Worm (Caenorhabditis elegans) whole organism, L2 larva: ENCODE measurements around the gene W06G6.17.

Experiments used
- C34F6.9 ChIP-seq: fragments of 150-350 bp; optimal IDR thresholded peaks from 2 replicates; lab custom pipeline; 2014; ENCODE audit warnings: missing biosample characterization, missing genetic modification characterization
- F13H6.1 ChIP-seq: sonication (generic microtip); optimal IDR thresholded peaks from 2 replicates; lab custom pipeline; 2016; ENCODE audit warnings: missing genetic modification characterization, missing compliant biosample characterization
- R02D3.7 ChIP-seq: fragments of 150-350 bp; optimal IDR thresholded peaks from 2 replicates; lab custom pipeline; 2014; ENCODE audit warnings: missing biosample characterization, missing genetic modification characterization
- alr-1 ChIP-seq: fragments of 150-350 bp; optimal IDR thresholded peaks from 2 replicates; lab custom pipeline; 2014; ENCODE audit warnings: missing biosample characterization, missing genetic modification characterization
- ama-1 ChIP-seq: fragments of 150-350 bp; optimal IDR thresholded peaks from 2 replicates; lab custom pipeline; 2018; ENCODE audit warnings: inconsistent platforms
- blmp-1 ChIP-seq: sonication (generic microtip); optimal IDR thresholded peaks from 2 replicates; lab custom pipeline; 2017; ENCODE audit warnings: missing genetic modification characterization, mild to moderate bottlenecking, missing compliant biosample characterization, antibody characterized with exemption, moderate library complexity; ENCODE audit not compliant: insufficient read depth
- ceh-16 ChIP-seq: fragments of 150-350 bp; optimal IDR thresholded peaks from 2 replicates; lab custom pipeline; 2014; ENCODE audit warnings: missing biosample characterization, missing genetic modification characterization
- ceh-82 ChIP-seq: fragments of 150-350 bp; optimal IDR thresholded peaks from 2 replicates; lab custom pipeline; 2014; ENCODE audit warnings: missing biosample characterization, missing genetic modification characterization
- crh-2 ChIP-seq: sonication (generic microtip); optimal IDR thresholded peaks from 2 replicates; lab custom pipeline; 2017; ENCODE audit warnings: missing biosample characterization, missing genetic modification characterization
- egl-27 ChIP-seq: sonication (generic microtip); optimal IDR thresholded peaks from 3 replicates; lab custom pipeline; 2017; ENCODE audit warnings: missing biosample characterization, missing genetic modification reagents, missing genetic modification characterization
- elt-1 ChIP-seq: fragments of 150-350 bp; optimal IDR thresholded peaks from 2 replicates; lab custom pipeline; 2014; ENCODE audit warnings: missing biosample characterization, missing genetic modification characterization
- elt-3 ChIP-seq: sonication (generic microtip); optimal IDR thresholded peaks from 2 replicates; lab custom pipeline; 2017; ENCODE audit warnings: missing biosample characterization, missing genetic modification characterization
- fos-1 ChIP-seq: fragments of 150-350 bp; optimal IDR thresholded peaks from 2 replicates; lab custom pipeline; 2014; ENCODE audit warnings: missing biosample characterization, missing genetic modification characterization
- gmeb-1 ChIP-seq: fragments of 150-350 bp; optimal IDR thresholded peaks from 2 replicates; lab custom pipeline; 2014; ENCODE audit warnings: missing biosample characterization, missing genetic modification characterization
- lin-11 ChIP-seq: fragments of 150-350 bp; sonication (generic microtip); optimal IDR thresholded peaks from 2 replicates; lab custom pipeline; 2014; ENCODE audit warnings: missing biosample characterization, missing genetic modification characterization, inconsistent platforms, mixed read lengths
- lin-13 ChIP-seq: fragments of 150-350 bp; optimal IDR thresholded peaks from 2 replicates; lab custom pipeline; 2014; ENCODE audit warnings: missing biosample characterization, missing genetic modification reagents, missing genetic modification characterization
- lin-39 ChIP-seq: fragments of 150-350 bp; optimal IDR thresholded peaks from 2 replicates; lab custom pipeline; 2014; ENCODE audit warnings: missing biosample characterization, missing genetic modification reagents, missing genetic modification characterization
- lsy-2 ChIP-seq, 2 experiments: fragments of 150-350 bp in 1 of 2; sonication (generic microtip) in 1 of 2; optimal IDR thresholded peaks; 2 replicates each; lab custom pipeline; 2014 to 2017; ENCODE audit warnings: missing biosample characterization in 2 of 2, missing genetic modification characterization in 2 of 2
- mbf-1 ChIP-seq: sonication (generic microtip); optimal IDR thresholded peaks from 2 replicates; lab custom pipeline; 2017; ENCODE audit warnings: missing biosample characterization, missing genetic modification characterization
- nhr-11 ChIP-seq: fragments of 150-350 bp; optimal IDR thresholded peaks from 2 replicates; lab custom pipeline; 2014; ENCODE audit warnings: missing biosample characterization, missing genetic modification characterization
- nhr-12 ChIP-seq: fragments of 150-350 bp; optimal IDR thresholded peaks from 2 replicates; lab custom pipeline; 2014; ENCODE audit warnings: missing biosample characterization, missing genetic modification characterization
- nhr-129 ChIP-seq: fragments of 150-350 bp; optimal IDR thresholded peaks from 2 replicates; lab custom pipeline; 2014; ENCODE audit warnings: missing biosample characterization, missing genetic modification characterization
- nhr-21 ChIP-seq: fragments of 150-350 bp; optimal IDR thresholded peaks from 2 replicates; lab custom pipeline; 2014; ENCODE audit warnings: missing biosample characterization, missing genetic modification characterization
- nhr-23 ChIP-seq: fragments of 150-350 bp; optimal IDR thresholded peaks from 2 replicates; lab custom pipeline; 2014; ENCODE audit warnings: missing biosample characterization, missing genetic modification reagents, missing genetic modification characterization
- nhr-237 ChIP-seq: fragments of 150-350 bp; optimal IDR thresholded peaks from 2 replicates; lab custom pipeline; 2014; ENCODE audit warnings: missing biosample characterization, missing genetic modification characterization
- nhr-6 ChIP-seq: fragments of 150-350 bp; optimal IDR thresholded peaks from 2 replicates; lab custom pipeline; 2014; ENCODE audit warnings: missing biosample characterization, missing genetic modification characterization
- nhr-77 ChIP-seq: fragments of 150-350 bp; optimal IDR thresholded peaks from 2 replicates; lab custom pipeline; 2014; ENCODE audit warnings: missing biosample characterization, missing genetic modification characterization
- sem-4 ChIP-seq: fragments of 150-350 bp; optimal IDR thresholded peaks from 2 replicates; lab custom pipeline; 2014; ENCODE audit warnings: missing biosample characterization, missing genetic modification reagents, missing genetic modification characterization
- skn-1 ChIP-seq: sonication (generic microtip); optimal IDR thresholded peaks from 2 replicates; lab custom pipeline; 2017; ENCODE audit warnings: missing biosample characterization, missing genetic modification characterization
- sma-3 ChIP-seq: sonication (generic microtip); optimal IDR thresholded peaks from 2 replicates; lab custom pipeline; 2016; ENCODE audit warnings: missing genetic modification reagents, missing genetic modification characterization, missing compliant biosample characterization
- sma-9 ChIP-seq, 2 experiments: fragments of 150-350 bp in 1 of 2; sonication (generic microtip) in 1 of 2; optimal IDR thresholded peaks; 2 replicates each; lab custom pipeline; 2014 to 2016; ENCODE audit warnings: missing genetic modification characterization in 2 of 2, mild to moderate bottlenecking in 1 of 2, missing biosample characterization in 1 of 2, missing compliant biosample characterization in 1 of 2, missing genetic modification reagents in 1 of 2, moderate library complexity in 1 of 2
- snpc-4 ChIP-seq: fragments of 150-350 bp; optimal IDR thresholded peaks from 2 replicates; lab custom pipeline; 2014; ENCODE audit warnings: missing biosample characterization, missing genetic modification characterization
- unc-39 ChIP-seq: fragments of 150-350 bp; optimal IDR thresholded peaks from 2 replicates; lab custom pipeline; 2014; ENCODE audit warnings: missing biosample characterization, missing genetic modification characterization
- zag-1 ChIP-seq: fragments of 150-350 bp; optimal IDR thresholded peaks from 2 replicates; lab custom pipeline; 2014; ENCODE audit warnings: missing biosample characterization, missing genetic modification characterization
- ztf-1 ChIP-seq: fragments of 200-800 bp; sonication (Bioruptor generic); conservative IDR thresholded peaks from 2 replicates; pipeline ENCODE4 v1.3.6; 2022; ENCODE audit warnings: missing genetic modification characterization, missing compliant biosample characterization
- ztf-4 ChIP-seq: fragments of 150-350 bp; optimal IDR thresholded peaks from 2 replicates; lab custom pipeline; 2014; ENCODE audit warnings: missing biosample characterization, missing genetic modification characterization

W06G6.17 gene

ce11 chrV:16685725-16686124, 40.7 kb upstream of the W06G6.17 start, which contains the start of gene srw-43:
Gene srw-43, plus strand, starts transcription at chrV:16686025.
- TF ChIP-seq lin-39 (tag; lab: Kevin White, UChicago): no peak
- TF ChIP-seq blmp-1 (tag; lab: Kevin White, UChicago): no peak
- no peak for TF ChIP-seq nhr-6 (tag; lab: Kevin White, UChicago)
- TF ChIP-seq lin-11: no peak
- TF ChIP-seq elt-1: no peak

DNA sequence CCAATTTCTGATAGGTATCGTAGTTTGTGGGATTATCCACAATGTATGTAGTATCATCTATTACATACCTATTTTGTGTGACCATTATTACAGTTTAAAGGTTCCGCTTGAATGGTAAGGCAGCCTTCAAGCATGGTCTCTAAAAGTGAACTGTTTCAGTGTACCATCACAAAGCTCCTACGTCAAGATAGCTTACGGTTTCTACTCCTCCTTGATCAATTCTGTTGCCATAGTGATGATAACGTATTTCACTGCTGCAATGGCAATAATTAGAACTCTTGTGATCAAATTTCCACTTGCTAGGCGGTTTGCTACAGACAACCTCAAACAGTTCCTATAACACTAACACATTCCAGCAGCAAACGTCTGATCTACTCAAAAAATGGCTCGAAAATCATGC, 38.3 kb upstream of the W06G6.17 start:
- TF ChIP-seq nhr-11 (tag; lab: Kevin White, UChicago) (no peak), egl-27 (tag; lab: Kevin White, UChicago) (no peak), nhr-23 (tag; lab: Kevin White, UChicago) (no peak), ztf-1 (GFP tag; lab: Robert Waterston, UW) (no peak), gmeb-1 (tag; lab: Kevin White, UChicago) (no peak), elt-1 (no peak), blmp-1 (tag; lab: Kevin White, UChicago) (no peak), lin-13 (GFP tag; lab: Kevin White, UChicago) (no peak), F13H6.1 (tag; lab: Kevin White, UChicago) (no peak), nhr-12 (tag; lab: Kevin White, UChicago) (no peak), zag-1 (tag; lab: Kevin White, UChicago) (no peak), mbf-1 (tag; lab: Kevin White, UChicago) (no peak), sem-4 (tag; lab: Kevin White, UChicago) (no peak), nhr-77 (tag; lab: Kevin White, UChicago) (no peak), ztf-4 (tag; lab: Kevin White, UChicago) (no peak)
- TF ChIP-seq, all 48 proteins: peak for 0

ce11 chrV:16682886-16683285, 37.8 kb upstream of the W06G6.17 start, which contains the start of gene srw-36:
Gene srw-36, plus strand, starts transcription at chrV:16683186.
- TF ChIP-seq ztf-4 (tag; lab: Kevin White, UChicago) (no peak), lin-39 (tag; lab: Kevin White, UChicago) (no peak)

ce11 chrV:16679981-16680380, 34.9 kb upstream of the W06G6.17 start, which contains the start of gene srw-44:
Gene srw-44, plus strand, starts transcription at chrV:16680281.
- no peak for TF ChIP-seq snpc-4 (tag; lab: Kevin White, UChicago)
- TF ChIP-seq F13H6.1 (tag; lab: Kevin White, UChicago): no peak
- no peak for TF ChIP-seq skn-1 (tag; lab: Kevin White, UChicago)
- TF ChIP-seq ama-1: no peak
- TF ChIP-seq ceh-82: no peak
- TF ChIP-seq nhr-237 (tag; lab: Kevin White, UChicago): no peak
- no peak for TF ChIP-seq nhr-6 (tag; lab: Kevin White, UChicago)
- no peak for TF ChIP-seq alr-1 (tag; lab: Kevin White, UChicago)
- TF ChIP-seq zag-1 (tag; lab: Kevin White, UChicago): no peak
- TF ChIP-seq nhr-11 (tag; lab: Kevin White, UChicago): no peak
- TF ChIP-seq nhr-129 (tag; lab: Kevin White, UChicago): no peak
- no peak for TF ChIP-seq sem-4 (tag; lab: Kevin White, UChicago)

- TF ChIP-seq crh-2 (tag; lab: Kevin White, UChicago) (no peak), lsy-2 (tag; optimal IDR thresholded peaks at IDR 0.05; lab: Kevin White, UChicago) (no peak), nhr-21 (tag; lab: Kevin White, UChicago) (no peak)
These were observed 34.2 kb upstream of the W06G6.17 start, which contains the start of gene srz-103 for ce11 chrV:16679237-16679636. Gene srz-103, minus strand, starts transcription at chrV:16679337.

DNA sequence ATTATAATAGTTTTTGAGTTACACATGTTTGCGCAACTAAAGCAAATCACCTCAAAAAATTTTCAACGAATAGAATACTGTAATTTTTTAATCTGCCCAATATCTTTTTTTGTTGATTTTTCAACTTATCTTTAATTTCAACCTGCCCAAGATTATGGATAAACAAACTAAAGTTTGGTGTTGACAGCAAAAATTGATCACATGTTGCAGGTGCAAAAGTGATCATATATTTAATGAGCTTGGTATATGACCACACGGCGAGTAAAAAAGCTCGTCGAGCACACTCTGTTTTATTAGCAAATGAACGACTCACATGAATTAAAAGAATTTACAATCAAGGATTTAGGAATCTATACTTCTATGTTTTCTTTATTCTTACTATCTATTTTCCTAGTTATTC, 30.5 kb upstream of the W06G6.17 start, which contains the start of gene srz-1:
Gene srz-1, plus strand, starts transcription at position 301 of the 400 bp plus-strand sequence.
- TF ChIP-seq nhr-12 (tag; lab: Kevin White, UChicago) (no peak), crh-2 (tag; lab: Kevin White, UChicago) (no peak), sma-3 (GFP tag; lab: Kevin White, UChicago) (no peak), C34F6.9 (no peak), nhr-129 (tag; lab: Kevin White, UChicago) (no peak), ceh-16 (tag; lab: Kevin White, UChicago) (no peak), R02D3.7 (tag; lab: Kevin White, UChicago) (no peak), blmp-1 (tag; lab: Kevin White, UChicago) (no peak), egl-27 (tag; lab: Kevin White, UChicago) (no peak), nhr-11 (tag; lab: Kevin White, UChicago) (no peak), elt-1 (no peak), mbf-1 (tag; lab: Kevin White, UChicago) (no peak), alr-1 (tag; lab: Kevin White, UChicago) (no peak), F13H6.1 (tag; lab: Kevin White, UChicago) (no peak), elt-3 (tag; lab: Kevin White, UChicago) (no peak), unc-39 (tag; lab: Kevin White, UChicago) (no peak), sem-4 (tag; lab: Kevin White, UChicago) (no peak), fos-1 (no peak), sma-9 (GFP tag; optimal IDR thresholded peaks at IDR 0.05; lab: Kevin White, UChicago) (no peak), sma-9 (tag; optimal IDR thresholded peaks at IDR 0.05; lab: Kevin White, UChicago) (no peak)
